Fruit fly (Drosophila melanogaster) whole organism, prepupa: ENCODE data around the gene CG14131.

ENCODE experiments used
- Blimp-1 ChIP-seq: fragments of 200-800 bp; sonication (Bioruptor generic); optimal IDR thresholded peaks from 3 replicates; lab custom pipeline; 2017; ENCODE audit warnings: missing biosample characterization, missing genetic modification characterization, mild to moderate bottlenecking, moderate library complexity, missing genetic modification reagents
- CG10631 ChIP-seq: fragments of 200-800 bp; sonication (Bioruptor generic); optimal IDR thresholded peaks from 2 replicates; lab custom pipeline; 2016; ENCODE audit warnings: missing biosample characterization, missing genetic modification characterization
- CG10669 ChIP-seq: fragments of 200-800 bp; sonication (Bioruptor generic); optimal IDR thresholded peaks from 3 replicates; lab custom pipeline; 2018; ENCODE audit warnings: missing biosample characterization, mild to moderate bottlenecking, missing genetic modification characterization, moderate library complexity
- CG11294 ChIP-seq: fragments of 200-800 bp; sonication (Bioruptor generic); IDR thresholded peaks from 2 replicates; pipeline ENCODE4 v1.3.6; 2022; ENCODE audit warnings: missing biosample characterization, missing genetic modification characterization
- CG11762 ChIP-seq: fragments of 200-800 bp; sonication (Bioruptor generic); optimal IDR thresholded peaks from 3 replicates; lab custom pipeline; 2016; ENCODE audit warnings: missing biosample characterization, missing genetic modification characterization; ENCODE audit not compliant: insufficient read depth
- CG11902 ChIP-seq: fragments of 200-800 bp; sonication (Bioruptor generic); optimal IDR thresholded peaks from 3 replicates; lab custom pipeline; 2016; ENCODE audit warnings: missing biosample characterization, missing genetic modification characterization
- CG15336 ChIP-seq: fragments of 200-800 bp; sonication (Bioruptor generic); IDR thresholded peaks from 2 replicates; pipeline ENCODE4 v1.3.6; 2022; ENCODE audit warnings: missing biosample characterization, missing genetic modification characterization
- CG1621 ChIP-seq: fragments of 200-800 bp; sonication (Bioruptor generic); optimal IDR thresholded peaks from 3 replicates; lab custom pipeline; 2018; ENCODE audit warnings: missing biosample characterization, mild to moderate bottlenecking, missing genetic modification characterization
- CG16779 ChIP-seq: fragments of 200-800 bp; sonication (Bioruptor generic); optimal IDR thresholded peaks from 3 replicates; lab custom pipeline; 2017; ENCODE audit warnings: missing biosample characterization, mild to moderate bottlenecking, missing genetic modification characterization
- CG34406 ChIP-seq: fragments of 200-800 bp; sonication (Bioruptor generic); optimal IDR thresholded peaks from 3 replicates; lab custom pipeline; 2016; ENCODE audit warnings: missing biosample characterization, missing genetic modification characterization
- CG3919 ChIP-seq: fragments of 200-800 bp; sonication (Bioruptor generic); optimal IDR thresholded peaks from 3 replicates; lab custom pipeline; 2016; ENCODE audit warnings: missing biosample characterization, missing genetic modification characterization
- CG4318 ChIP-seq: fragments of 200-800 bp; sonication (Bioruptor generic); optimal IDR thresholded peaks from 3 replicates; lab custom pipeline; 2017; ENCODE audit warnings: missing biosample characterization, mild to moderate bottlenecking, missing genetic modification characterization
- CG6163 ChIP-seq: fragments of 200-800 bp; sonication (Bioruptor generic); IDR thresholded peaks from 3 replicates; pipeline ENCODE4 v1.3.6; 2022; ENCODE audit warnings: missing biosample characterization, missing genetic modification characterization
- CG6792 ChIP-seq: fragments of 200-800 bp; sonication (Bioruptor generic); optimal IDR thresholded peaks from 3 replicates; lab custom pipeline; 2016; ENCODE audit warnings: missing biosample characterization, missing genetic modification characterization
- CG6854 ChIP-seq: fragments of 200-800 bp; sonication (Bioruptor generic); optimal IDR thresholded peaks from 2 replicates; lab custom pipeline; 2017; ENCODE audit warnings: missing biosample characterization, mild to moderate bottlenecking, missing genetic modification characterization
- CG8119 ChIP-seq: fragments of 200-800 bp; sonication (Bioruptor generic); IDR thresholded peaks from 3 replicates; pipeline ENCODE4 v1.3.6; 2022; ENCODE audit warnings: missing biosample characterization, missing genetic modification characterization
- CG8319 ChIP-seq: fragments of 200-800 bp; sonication (Bioruptor generic); optimal IDR thresholded peaks from 3 replicates; lab custom pipeline; 2016; ENCODE audit warnings: missing biosample characterization, missing genetic modification characterization
- CG9139 ChIP-seq: fragments of 200-800 bp; sonication (Bioruptor generic); optimal IDR thresholded peaks from 3 replicates; lab custom pipeline; 2017; ENCODE audit warnings: missing biosample characterization, mild to moderate bottlenecking, missing genetic modification characterization
- Eip75B ChIP-seq: fragments of 200-800 bp; sonication (Bioruptor generic); optimal IDR thresholded peaks from 3 replicates; lab custom pipeline; 2016; ENCODE audit warnings: missing biosample characterization, missing genetic modification characterization
- Eip93F ChIP-seq: fragments of 200-800 bp; sonication (Bioruptor generic); optimal IDR thresholded peaks from 2 replicates; lab custom pipeline; 2016; ENCODE audit warnings: missing biosample characterization, mild to moderate bottlenecking, missing genetic modification characterization
- Gug ChIP-seq: fragments of 200-800 bp; sonication (Bioruptor generic); IDR thresholded peaks from 2 replicates; pipeline ENCODE4 v1.3.6; 2022; ENCODE audit warnings: missing biosample characterization, missing genetic modification characterization
- Hr38 ChIP-seq: sonication (Bioruptor generic); optimal IDR thresholded peaks from 2 replicates; lab custom pipeline; 2016; ENCODE audit warnings: missing biosample characterization, missing genetic modification characterization
- Hr39 ChIP-seq: fragments of 200-800 bp; sonication (Bioruptor generic); optimal IDR thresholded peaks from 2 replicates; lab custom pipeline; 2016; ENCODE audit warnings: missing biosample characterization, missing genetic modification characterization
- Hr4 ChIP-seq: fragments of 200-800 bp; sonication (Bioruptor generic); optimal IDR thresholded peaks from 3 replicates; lab custom pipeline; 2016; ENCODE audit warnings: missing biosample characterization, missing genetic modification characterization
- Lpt ChIP-seq: fragments of 200-800 bp; sonication (Bioruptor generic); optimal IDR thresholded peaks from 3 replicates; lab custom pipeline; 2016; ENCODE audit warnings: missing biosample characterization, missing genetic modification characterization
- Met ChIP-seq: fragments of 200-800 bp; sonication (Bioruptor generic); optimal IDR thresholded peaks from 3 replicates; lab custom pipeline; 2016; ENCODE audit warnings: missing biosample characterization, missing genetic modification characterization
- OdsH ChIP-seq: fragments of 200-800 bp; sonication (Bioruptor generic); optimal IDR thresholded peaks from 3 replicates; lab custom pipeline; 2016; ENCODE audit warnings: missing biosample characterization, missing genetic modification characterization
- Sox102F ChIP-seq: fragments of 200-800 bp; sonication (Bioruptor generic); optimal IDR thresholded peaks from 2 replicates; lab custom pipeline; 2016; ENCODE audit warnings: missing biosample characterization, mild to moderate bottlenecking, missing genetic modification characterization
- Sox15 ChIP-seq: fragments of 200-800 bp; sonication (Bioruptor generic); optimal IDR thresholded peaks from 3 replicates; lab custom pipeline; 2016; ENCODE audit warnings: missing biosample characterization, missing genetic modification characterization
- achi ChIP-seq: fragments of 200-800 bp; sonication (Bioruptor generic); optimal IDR thresholded peaks from 3 replicates; lab custom pipeline; 2016; ENCODE audit warnings: missing biosample characterization, missing genetic modification characterization
- cyc ChIP-seq: fragments of 200-800 bp; sonication (Bioruptor generic); optimal IDR thresholded peaks from 3 replicates; lab custom pipeline; 2016; ENCODE audit warnings: missing biosample characterization, missing genetic modification characterization
- eg ChIP-seq: fragments of 200-800 bp; sonication (Bioruptor generic); IDR thresholded peaks from 3 replicates; pipeline ENCODE4 v1.3.6; 2022; ENCODE audit warnings: missing biosample characterization, missing genetic modification characterization
- fd59A ChIP-seq: fragments of 200-800 bp; sonication (Bioruptor generic); optimal IDR thresholded peaks from 2 replicates; lab custom pipeline; 2017; ENCODE audit warnings: missing biosample characterization, mild to moderate bottlenecking, missing genetic modification characterization, missing genetic modification reagents
- fd85E ChIP-seq: fragments of 200-800 bp; sonication (Bioruptor generic); optimal IDR thresholded peaks from 3 replicates; lab custom pipeline; 2016; ENCODE audit warnings: missing biosample characterization, missing genetic modification characterization
- fkh ChIP-seq: fragments of 200-800 bp; sonication (Bioruptor generic); optimal IDR thresholded peaks from 3 replicates; lab custom pipeline; 2017; ENCODE audit warnings: missing biosample characterization, mild to moderate bottlenecking, missing genetic modification characterization, moderate library complexity
- net ChIP-seq: fragments of 200-800 bp; sonication (Bioruptor generic); optimal IDR thresholded peaks from 3 replicates; lab custom pipeline; 2016; ENCODE audit warnings: missing biosample characterization, missing genetic modification characterization
- salr ChIP-seq, 2 experiments: fragments of 200-800 bp; sonication (Bioruptor generic); optimal IDR thresholded peaks; 3 replicates each; lab custom pipeline; 2016 to 2018; ENCODE audit warnings: missing biosample characterization in 2 of 2, missing genetic modification characterization in 2 of 2, mild to moderate bottlenecking in 1 of 2
- spab ChIP-seq: fragments of 200-800 bp; sonication (Bioruptor generic); optimal IDR thresholded peaks from 2 replicates; lab custom pipeline; 2017; ENCODE audit warnings: missing biosample characterization, mild to moderate bottlenecking, missing genetic modification characterization, missing genetic modification reagents
- ss ChIP-seq, 2 experiments: fragments of 200-800 bp; sonication (Bioruptor generic); optimal IDR thresholded peaks; 2 replicates in 1 of 2; 3 replicates in 1 of 2; lab custom pipeline; 2017 to 2018; ENCODE audit warnings: mild to moderate bottlenecking in 2 of 2, missing biosample characterization in 2 of 2, missing genetic modification characterization in 2 of 2, moderate library complexity in 1 of 2
- svp ChIP-seq: fragments of 200-800 bp; sonication (Bioruptor generic); peaks from one replicate; lab custom pipeline; 2016; ENCODE audit warnings: missing biosample characterization, missing genetic modification characterization
- vri ChIP-seq: fragments of 200-800 bp; sonication (Bioruptor generic); optimal IDR thresholded peaks from 3 replicates; lab custom pipeline; 2016; ENCODE audit warnings: missing biosample characterization, mild to moderate bottlenecking, missing genetic modification characterization

The CG14131 gene

dm6 chr3L:11777348-11777958 is 580 bp downstream of the CG14131 start:
- TF ChIP-seq vri (peak; percentile 41), Sox15 (GFP tag; lab: Kevin White, UChicago) (no peak), svp (GFP tag; lab: Kevin White, UChicago) (peak; percentile 87)
- TF ChIP-seq, all 60 proteins: peak for 2

- no peak for TF ChIP-seq CG6854 (GFP tag; lab: Kevin White, UChicago)
- no peak for TF ChIP-seq CG9139 (GFP tag; lab: Kevin White, UChicago)
- TF ChIP-seq Sox102F (GFP tag; lab: Kevin White, UChicago): no peak
- TF ChIP-seq Lpt: no peak
- TF ChIP-seq salr (GFP tag; optimal IDR thresholded peaks at IDR 0.05; lab: Kevin White, UChicago): no peak
- TF ChIP-seq CG6163 (GFP tag; lab: Robert Waterston, UW): peak; percentile 74
- TF ChIP-seq CG10631 (GFP tag; lab: Kevin White, UChicago): no peak
- TF ChIP-seq CG11294 (GFP tag; lab: Robert Waterston, UW): peak; percentile 61
- peak; percentile 45 for TF ChIP-seq svp (GFP tag; lab: Kevin White, UChicago)
- TF ChIP-seq CG10669: no peak
- no peak for TF ChIP-seq fd85E (GFP tag; lab: Kevin White, UChicago)
- TF ChIP-seq CG4318 (GFP tag; lab: Kevin White, UChicago): no peak
- no peak for TF ChIP-seq vri
- no peak for TF ChIP-seq fd59A (GFP tag; lab: Kevin White, UChicago)
- TF ChIP-seq Met: no peak
- TF ChIP-seq Gug (GFP tag; lab: Robert Waterston, UW): peak; percentile 50
- peak; percentile 44; the same call in 1 of the 3 replicates for TF ChIP-seq CG8119 (GFP tag; lab: Robert Waterston, UW)
- TF ChIP-seq cyc (GFP tag; lab: Kevin White, UChicago): no peak
- TF ChIP-seq Eip75B (GFP tag; lab: Kevin White, UChicago): no peak
- no peak for TF ChIP-seq Blimp-1
- TF ChIP-seq ss (GFP tag; optimal IDR thresholded peaks at IDR 0.05; lab: Kevin White, UChicago): no peak
- TF ChIP-seq CG3919: no peak
- no peak for TF ChIP-seq Hr38
- no peak for TF ChIP-seq CG6792 (GFP tag; lab: Kevin White, UChicago)
- TF ChIP-seq fkh (GFP tag; lab: Kevin White, UChicago): no peak
- TF ChIP-seq CG16779 (tag; lab: Kevin White, UChicago): no peak
- TF ChIP-seq Eip93F (GFP tag; lab: Kevin White, UChicago): no peak
- TF ChIP-seq CG8319 (GFP tag; lab: Kevin White, UChicago): no peak
- peak; percentile 10 for TF ChIP-seq achi
- TF ChIP-seq CG11762: no peak
- peak; percentile 73 for TF ChIP-seq eg
- TF ChIP-seq CG15336: peak; percentile 80
- no peak for TF ChIP-seq Hr39 (GFP tag; lab: Kevin White, UChicago)
- TF ChIP-seq CG11902 (GFP tag; lab: Kevin White, UChicago): no peak
- no peak for TF ChIP-seq OdsH (GFP tag; lab: Kevin White, UChicago)
- no peak for TF ChIP-seq spab (GFP tag; lab: Kevin White, UChicago)
- peak; percentile 70 for TF ChIP-seq Hr4
- no peak for TF ChIP-seq CG1621
- TF ChIP-seq net (GFP tag; lab: Kevin White, UChicago): peak; percentile 29
- TF ChIP-seq CG34406 (GFP tag; lab: Kevin White, UChicago): no peak
- TF ChIP-seq, all 60 proteins: peak for 10
These were observed 8.4 kb downstream of the CG14131 start for dm6 chr3L:11785291-11785690.
